Worm (Caenorhabditis elegans): Measurements from ENCODE around the gene flp-17.
"Not testable (repeated sequence)": the region's sequence is repeated elsewhere in the genome, so short reads cannot be mapped to it uniquely, and the experiment has no call there.

Gene flp-17

DNA sequence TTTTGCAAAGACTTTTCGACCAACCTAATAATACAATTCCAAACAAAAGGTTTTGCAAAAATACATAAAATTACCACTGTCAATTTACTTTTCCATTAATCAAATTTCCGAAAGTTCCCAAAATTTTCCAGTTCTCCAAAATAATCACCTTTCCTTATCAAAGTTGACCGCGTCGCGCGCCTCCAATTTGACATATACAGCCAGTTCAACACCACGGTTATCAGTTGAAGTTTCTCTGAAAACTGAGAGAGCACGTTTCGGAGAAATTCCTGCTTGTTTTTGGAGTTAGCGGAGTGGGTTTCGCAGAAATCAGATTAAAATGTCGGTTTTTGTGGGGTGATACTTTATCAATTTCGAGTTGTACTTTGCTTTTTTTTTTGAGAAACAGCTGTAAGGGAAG, 12.6 kb downstream of the flp-17 start:
- TF ChIP-seq nhr-6 (tag; optimal IDR thresholded peaks at IDR 0.05) (no peak), fos-1 (tag; optimal IDR thresholded peaks at IDR 0.05) (peak; percentile 35)

DNA sequence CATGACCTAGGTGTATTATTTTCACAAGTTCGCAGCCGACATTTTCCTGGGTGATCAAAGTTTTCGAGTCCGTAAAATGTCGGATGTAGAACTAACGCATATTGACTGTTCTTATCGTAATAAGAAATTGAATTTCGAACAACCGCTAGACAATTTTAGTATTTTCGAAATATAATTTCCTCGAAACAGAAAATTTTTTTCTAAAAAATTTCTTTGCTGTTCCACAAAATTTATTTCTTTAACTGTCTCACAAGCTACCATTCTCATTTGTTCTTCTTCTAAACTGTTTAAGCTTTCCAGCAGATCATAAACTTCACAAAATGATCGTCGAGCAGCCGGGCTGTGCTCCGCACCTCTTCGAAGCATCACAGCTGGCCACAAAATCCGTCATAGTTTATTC, 15.5 kb downstream of the flp-17 start, which contains the start of gene C52D10.3:
TSS of gene C52D10.3 (plus strand) at position 301 of the 400 bp plus-strand sequence.
- TF ChIP-seq sem-4 (tag; optimal IDR thresholded peaks at IDR 0.05) (no peak), R02D3.7 (tag; optimal IDR thresholded peaks at IDR 0.05) (no peak), ceh-16 (tag; optimal IDR thresholded peaks at IDR 0.05) (no peak), nhr-12 (tag; optimal IDR thresholded peaks at IDR 0.05) (no peak), sma-9 (GFP tag; optimal IDR thresholded peaks at IDR 0.05) (no peak), sma-9 (tag; optimal IDR thresholded peaks at IDR 0.05) (no peak), ztf-11 (tag; optimal IDR thresholded peaks at IDR 0.05) (no peak)

DNA sequence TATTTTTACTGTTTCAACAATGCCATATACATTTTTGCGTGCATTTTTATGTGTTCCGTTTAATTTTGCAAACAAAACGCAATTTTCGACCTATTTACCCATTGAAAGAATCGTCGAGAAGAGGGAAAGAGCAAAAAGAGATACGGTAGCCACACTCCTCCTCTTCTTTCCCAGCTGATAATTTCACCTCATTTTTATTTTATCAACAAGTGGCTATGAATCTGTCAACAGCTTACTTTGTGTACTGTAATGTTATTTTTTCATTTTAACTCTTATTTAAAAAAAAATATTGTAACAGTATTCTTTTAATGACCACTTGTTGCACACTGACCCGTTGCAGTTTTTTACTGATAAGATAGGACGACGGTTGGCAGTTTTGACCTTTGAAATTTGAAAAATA, 16.7 kb downstream of the flp-17 start:
- TF ChIP-seq lin-13 (GFP tag; optimal IDR thresholded peaks at IDR 0.05) (no peak), aly-2 (tag; optimal IDR thresholded peaks at IDR 0.05) (no peak), Y55F3AM.14 (GFP tag; optimal IDR thresholded peaks at IDR 0.05) (no peak)

DNA sequence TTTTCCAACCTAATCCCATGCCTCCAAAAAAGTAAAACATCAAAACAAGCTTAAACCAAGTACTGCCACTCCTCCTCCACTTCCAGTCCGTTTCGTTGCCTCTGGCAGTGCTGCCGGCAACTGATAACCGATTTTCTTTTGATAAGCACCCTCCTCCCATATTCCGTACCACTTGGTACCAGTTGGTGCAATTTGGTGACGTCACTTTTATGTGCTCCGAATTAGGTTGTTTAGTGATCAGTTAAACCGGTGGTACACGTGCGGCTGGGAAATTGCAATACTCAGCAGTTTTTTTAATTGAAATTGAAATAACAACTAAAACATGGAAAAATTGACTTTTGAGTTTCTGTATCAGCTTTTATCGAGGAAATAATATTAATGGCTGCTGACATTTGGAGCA, 17.6 kb downstream of the flp-17 start:
- TF ChIP-seq sem-4 (tag; optimal IDR thresholded peaks at IDR 0.05): no peak
- peak in 1 of 2 experiments; percentile 30 for TF ChIP-seq mdl-1 (tag; optimal IDR thresholded peaks at IDR 0.05)
- TF ChIP-seq gmeb-1 (tag; optimal IDR thresholded peaks at IDR 0.05): peak; percentile 12
- peak; percentile 80 for TF ChIP-seq sma-9 (GFP tag; optimal IDR thresholded peaks at IDR 0.05)
- TF ChIP-seq sma-9 (tag; optimal IDR thresholded peaks at IDR 0.05): no peak
- TF ChIP-seq sma-3 (GFP tag; optimal IDR thresholded peaks at IDR 0.05): peak; percentile 31
- peak; percentile 16 for TF ChIP-seq F13H6.1 (tag; optimal IDR thresholded peaks at IDR 0.05)
- no peak for TF ChIP-seq nhr-11 (tag; optimal IDR thresholded peaks at IDR 0.05)
- peak; percentile 45 for TF ChIP-seq crh-2 (tag; optimal IDR thresholded peaks at IDR 0.05)
- peak; percentile 83 for TF ChIP-seq fos-1 (tag; optimal IDR thresholded peaks at IDR 0.05)

- TF ChIP-seq F13H6.1 (tag; optimal IDR thresholded peaks at IDR 0.05) (peak; percentile 50), sma-9 (GFP tag; optimal IDR thresholded peaks at IDR 0.05) (peak; percentile 85), sma-9 (tag; optimal IDR thresholded peaks at IDR 0.05) (no peak), skn-1 (tag; optimal IDR thresholded peaks at IDR 0.05) (no peak), sma-3 (GFP tag; optimal IDR thresholded peaks at IDR 0.05) (peak; percentile 21), fos-1 (tag; optimal IDR thresholded peaks at IDR 0.05) (peak; percentile 99), peb-1 (tag; optimal IDR thresholded peaks at IDR 0.05) (no peak), crh-2 (tag; optimal IDR thresholded peaks at IDR 0.05) (peak; percentile 80)
Observed at ce11 chrIV:17171732-17172131, 20.0 kb downstream of the flp-17 start.

DNA sequence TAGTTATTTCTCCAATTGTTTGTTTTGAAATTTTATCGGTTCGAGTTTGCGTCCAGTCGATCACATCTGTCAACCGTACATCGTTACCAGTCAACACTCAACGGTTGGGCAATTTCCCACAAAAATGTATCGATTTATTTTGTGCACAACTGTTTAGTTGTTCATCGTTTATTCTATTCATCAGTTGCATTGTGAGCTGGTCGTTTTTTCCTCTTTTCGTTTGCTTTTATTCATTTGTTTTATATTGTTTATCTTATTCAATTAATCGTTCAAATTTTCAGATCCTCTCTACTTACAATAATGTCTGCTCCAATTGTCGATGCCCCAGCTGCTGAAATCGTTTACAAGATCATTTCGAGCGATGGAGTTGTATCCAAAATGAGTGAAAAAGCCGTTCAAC, 24.7 kb downstream of the flp-17 start, which contains the start of gene skr-12:
TSS of gene skr-12 (plus strand) at position 301 of the 400 bp plus-strand sequence.
- TF ChIP-seq sem-4 (tag; optimal IDR thresholded peaks at IDR 0.05) (no peak), nhr-11 (tag; optimal IDR thresholded peaks at IDR 0.05) (no peak), nhr-21 (tag; optimal IDR thresholded peaks at IDR 0.05) (no peak), nhr-237 (tag; optimal IDR thresholded peaks at IDR 0.05) (no peak), lsy-2 (tag; optimal IDR thresholded peaks at IDR 0.05) (no peak), ama-1 (optimal IDR thresholded peaks at IDR 0.05) (no peak), nhr-6 (tag; optimal IDR thresholded peaks at IDR 0.05) (no peak), F13H6.1 (tag; optimal IDR thresholded peaks at IDR 0.05) (no peak), snpc-4 (tag; optimal IDR thresholded peaks at IDR 0.05) (no peak), zag-1 (tag; optimal IDR thresholded peaks at IDR 0.05) (no peak)

ce11 chrIV:17165734-17166133, 26.0 kb downstream of the flp-17 start, which contains the start of gene skr-8:
Gene skr-8 (minus strand): TSS chrIV:17165834.
- not testable (repeated sequence) for TF ChIP-seq ztf-4, ztf-11, ceh-16 (tag; optimal IDR thresholded peaks at IDR 0.05)

ce11 chrIV:17163273-17163672, 28.4 kb downstream of the flp-17 start, which contains the start of gene skr-9:
Gene skr-9 (plus strand): TSS chrIV:17163573.
- TF ChIP-seq egl-27 (tag; optimal IDR thresholded peaks at IDR 0.05); lin-13 (GFP tag; optimal IDR thresholded peaks at IDR 0.05); ZK546.5 (tag; optimal IDR thresholded peaks at IDR 0.05): not testable (repeated sequence)
